Worm (Caenorhabditis elegans) whole organism, young adult: Measurements from ENCODE around the gene Y73B6A.1.

Experiments used
- B0261.1 ChIP-seq: sonication (generic microtip); optimal IDR thresholded peaks from 2 replicates; lab custom pipeline; 2016; ENCODE audit warnings: mild to moderate bottlenecking, missing genetic modification characterization, moderate library complexity, missing compliant biosample characterization
- B0336.3 ChIP-seq: fragments of 200-800 bp; sonication (Bioruptor generic); IDR thresholded peaks from 2 replicates; pipeline ENCODE4 v1.3.6; 2022; ENCODE audit warnings: missing genetic modification characterization, missing compliant biosample characterization
- F22D6.2 ChIP-seq: sonication (generic microtip); optimal IDR thresholded peaks from 2 replicates; lab custom pipeline; 2016; ENCODE audit warnings: mild to moderate bottlenecking, missing genetic modification characterization, missing compliant biosample characterization
- F23B12.7 ChIP-seq: sonication (generic microtip); optimal IDR thresholded peaks from 2 replicates; lab custom pipeline; 2017; ENCODE audit warnings: missing genetic modification characterization, mild to moderate bottlenecking, missing compliant biosample characterization, antibody characterized with exemption, moderate library complexity; ENCODE audit not compliant: insufficient read depth
- F37B4.10 ChIP-seq: fragments of 200-800 bp; sonication (Bioruptor generic); IDR thresholded peaks from 2 replicates; pipeline ENCODE4 v1.3.6; 2022; ENCODE audit warnings: missing genetic modification characterization, missing compliant biosample characterization
- F52B5.7 ChIP-seq: sonication (generic microtip); optimal IDR thresholded peaks from 2 replicates; lab custom pipeline; 2016; ENCODE audit warnings: mild to moderate bottlenecking, missing genetic modification characterization, missing compliant biosample characterization
- F55B11.4 ChIP-seq: sonication (generic microtip); optimal IDR thresholded peaks from 2 replicates; lab custom pipeline; 2016; ENCODE audit warnings: missing compliant biosample characterization, missing genetic modification characterization, borderline replicate concordance; ENCODE audit not compliant: insufficient read depth
- Y53F4B.3 ChIP-seq: fragments of 200-800 bp; sonication (Bioruptor generic); IDR thresholded peaks from 2 replicates; pipeline ENCODE4 v1.3.6; 2022; ENCODE audit warnings: missing genetic modification reagents, missing genetic modification characterization, missing compliant biosample characterization
- Y67H2A.10 ChIP-seq: fragments of 200-800 bp; sonication (Bioruptor generic); conservative IDR thresholded peaks from 2 replicates; pipeline ENCODE4 v1.3.6; 2022; ENCODE audit warnings: missing genetic modification reagents, missing genetic modification characterization, missing compliant biosample characterization
- Y79H2A.3 ChIP-seq: fragments of 200-800 bp; sonication (Bioruptor generic); conservative IDR thresholded peaks from 2 replicates; pipeline ENCODE4 v1.3.6; 2022; ENCODE audit warnings: missing genetic modification reagents, missing genetic modification characterization, missing compliant biosample characterization
- akir-1 ChIP-seq: fragments of 200-800 bp; sonication (Bioruptor generic); optimal IDR thresholded peaks from 2 replicates; lab custom pipeline; 2018; ENCODE audit warnings: mild to moderate bottlenecking, missing genetic modification characterization, moderate library complexity, missing compliant biosample characterization
- ama-1 ChIP-seq, 3 experiments: fragments of 150-350 bp in 1 of 3; sonication (generic microtip) in 2 of 3; optimal IDR thresholded peaks; 2 replicates each; lab custom pipeline; 2014 to 2018; ENCODE audit warnings: missing biosample characterization in 2 of 3, missing genetic modification characterization in 2 of 3, missing genetic modification reagents in 2 of 3
- aptf-2 ChIP-seq: fragments of 200-800 bp; sonication (Bioruptor generic); conservative IDR thresholded peaks from 2 replicates; pipeline ENCODE4 v1.3.6; 2022; ENCODE audit warnings: missing genetic modification reagents, missing genetic modification characterization, missing compliant biosample characterization
- aptf-3 ChIP-seq: fragments of 200-800 bp; sonication (Bioruptor generic); IDR thresholded peaks from 2 replicates; pipeline ENCODE4 v1.3.6; 2022; ENCODE audit warnings: missing genetic modification characterization, missing compliant biosample characterization
- athp-1 ChIP-seq: sonication (generic microtip); optimal IDR thresholded peaks from 2 replicates; lab custom pipeline; 2017; ENCODE audit warnings: mild to moderate bottlenecking, missing genetic modification characterization, missing compliant biosample characterization
- bed-2 ChIP-seq: fragments of 200-800 bp; sonication (Bioruptor generic); IDR thresholded peaks from 2 replicates; pipeline ENCODE4 v1.3.6; 2022; ENCODE audit warnings: missing genetic modification reagents, missing genetic modification characterization, missing compliant biosample characterization
- ceh-58 ChIP-seq: fragments of 200-800 bp; sonication (Bioruptor generic); IDR thresholded peaks from 2 replicates; pipeline ENCODE4 v1.3.6; 2022; ENCODE audit warnings: missing genetic modification characterization, missing compliant biosample characterization
- dox-1 ChIP-seq: fragments of 200-800 bp; sonication (Bioruptor generic); IDR thresholded peaks from 2 replicates; pipeline ENCODE4 v1.3.6; 2022; ENCODE audit warnings: missing genetic modification reagents, missing genetic modification characterization, missing compliant biosample characterization
- ekl-4 ChIP-seq: fragments of 200-800 bp; sonication (Bioruptor generic); IDR thresholded peaks from 2 replicates; pipeline ENCODE4 v1.3.6; 2022; ENCODE audit warnings: missing genetic modification reagents, missing genetic modification characterization, missing compliant biosample characterization
- fkh-3 ChIP-seq: sonication (generic microtip); optimal IDR thresholded peaks from 2 replicates; lab custom pipeline; 2016; ENCODE audit warnings: mild to moderate bottlenecking, missing genetic modification characterization, missing compliant biosample characterization
- gei-17 ChIP-seq: fragments of 200-800 bp; sonication (Bioruptor generic); optimal IDR thresholded peaks from 2 replicates; lab custom pipeline; 2018; ENCODE audit warnings: mild to moderate bottlenecking, missing genetic modification characterization, missing compliant biosample characterization
- hlh-12 ChIP-seq: sonication (generic microtip); optimal IDR thresholded peaks from 2 replicates; lab custom pipeline; 2016; ENCODE audit warnings: missing genetic modification characterization, missing compliant biosample characterization
- hlh-26 ChIP-seq: fragments of 200-800 bp; sonication (Bioruptor generic); conservative IDR thresholded peaks from 2 replicates; pipeline ENCODE4 v1.3.6; 2022; ENCODE audit warnings: missing genetic modification reagents, missing genetic modification characterization, missing compliant biosample characterization
- hmg-20 ChIP-seq: fragments of 200-800 bp; sonication (Bioruptor generic); IDR thresholded peaks from 2 replicates; pipeline ENCODE4 v1.3.6; 2022; ENCODE audit warnings: missing genetic modification reagents, missing genetic modification characterization, missing compliant biosample characterization
- hsf-1 ChIP-seq: fragments of 200-800 bp; sonication (Bioruptor generic); IDR thresholded peaks from 2 replicates; pipeline ENCODE4 v1.3.6; 2022; ENCODE audit warnings: missing genetic modification reagents, missing genetic modification characterization, missing compliant biosample characterization
- let-607 ChIP-seq, 2 experiments: fragments of 200-800 bp in 1 of 2; sonication (Bioruptor generic) in 1 of 2; sonication (generic microtip) in 1 of 2; optimal IDR thresholded peaks; 2 replicates each; lab custom pipeline; 2016 to 2018; ENCODE audit warnings: mild to moderate bottlenecking in 2 of 2, missing compliant biosample characterization in 2 of 2, missing genetic modification characterization in 2 of 2, moderate library complexity in 2 of 2, missing genotype in 1 of 2
- lir-1 ChIP-seq: fragments of 200-800 bp; sonication (Bioruptor generic); conservative IDR thresholded peaks from 2 replicates; pipeline ENCODE4 v1.3.6; 2022; ENCODE audit warnings: missing genetic modification reagents, missing genetic modification characterization, missing compliant biosample characterization
- lsl-1 ChIP-seq: fragments of 200-800 bp; sonication (Bioruptor generic); optimal IDR thresholded peaks from 2 replicates; lab custom pipeline; 2018; ENCODE audit warnings: mild to moderate bottlenecking, missing genetic modification characterization, moderate library complexity, missing compliant biosample characterization
- nfyb-1 ChIP-seq: fragments of 200-800 bp; sonication (Bioruptor generic); IDR thresholded peaks from 2 replicates; pipeline ENCODE4 v1.3.6; 2022; ENCODE audit warnings: missing genetic modification reagents, missing genetic modification characterization, missing compliant biosample characterization
- rpc-1 ChIP-seq, 2 experiments: fragments of 150-350 bp in 1 of 2; sonication (generic microtip) in 1 of 2; optimal IDR thresholded peaks; 2 replicates each; lab custom pipeline; 2014 to 2018; ENCODE audit warnings: missing biosample characterization in 1 of 2, missing genetic modification characterization in 1 of 2, missing genetic modification reagents in 1 of 2, missing genotype in 1 of 2
- sdz-38 ChIP-seq: sonication (generic microtip); optimal IDR thresholded peaks from 2 replicates; lab custom pipeline; 2016; ENCODE audit warnings: missing genotype, missing genetic modification characterization, missing compliant biosample characterization
- sea-2 ChIP-seq: fragments of 200-800 bp; sonication (Bioruptor generic); IDR thresholded peaks from 2 replicates; pipeline ENCODE4 v1.3.6; 2022; ENCODE audit warnings: missing genetic modification characterization, missing compliant biosample characterization
- unc-62 ChIP-seq: fragments of 150-350 bp; optimal IDR thresholded peaks from 2 replicates; lab custom pipeline; 2014; ENCODE audit warnings: missing biosample characterization, missing genetic modification reagents, missing genetic modification characterization
- ztf-18 ChIP-seq: sonication (generic microtip); optimal IDR thresholded peaks from 2 replicates; lab custom pipeline; 2016; ENCODE audit warnings: missing genotype, mild to moderate bottlenecking, missing genetic modification characterization, missing compliant biosample characterization
- ztf-6 ChIP-seq: fragments of 200-800 bp; sonication (Bioruptor generic); IDR thresholded peaks from 2 replicates; pipeline ENCODE4 v1.3.6; 2022; ENCODE audit warnings: missing genetic modification reagents, missing genetic modification characterization, missing compliant biosample characterization

Y73B6A.1 gene

ce11 chrIV:6664336-6664735 is 3.5 kb downstream of the Y73B6A.1 start (continued):
- no peak for TF ChIP-seq lir-1 (GFP tag; lab: Robert Waterston, UW)
- no peak for TF ChIP-seq akir-1 (GFP tag; lab: Kevin White, UChicago)
- TF ChIP-seq B0261.1 (tag; lab: Kevin White, UChicago), result no peak
- TF ChIP-seq, all 124 proteins: peak for 27

- TF ChIP-seq Y53F4B.3 (GFP tag; lab: Robert Waterston, UW), result no peak
- no peak for TF ChIP-seq F37B4.10 (GFP tag; lab: Robert Waterston, UW)
- TF ChIP-seq sdz-38, result no peak
- no peak for TF ChIP-seq athp-1 (tag; lab: Kevin White, UChicago)
- TF ChIP-seq aptf-2 (GFP tag; lab: Robert Waterston, UW), result no peak
- TF ChIP-seq Y79H2A.3 (GFP tag; lab: Robert Waterston, UW), result no peak
- TF ChIP-seq hlh-26 (GFP tag; lab: Robert Waterston, UW), result no peak
- no peak for TF ChIP-seq F52B5.7 (tag; lab: Kevin White, UChicago)
- TF ChIP-seq rpc-1 (optimal IDR thresholded peaks at IDR 0.05; lab: Kevin White, UChicago), result no peak
- TF ChIP-seq rpc-1 (tag; optimal IDR thresholded peaks at IDR 0.05; lab: Kevin White, UChicago), result no peak
- TF ChIP-seq ceh-58 (GFP tag; lab: Robert Waterston, UW), result no peak
- no peak for TF ChIP-seq ztf-6
Observed at ce11 chrIV:6657519-6658031, 10.2 kb downstream of the Y73B6A.1 start, which contains the start of gene C01B10.11. Gene C01B10.11, plus strand, starts transcription at chrIV:6657981.

- TF ChIP-seq aptf-3 (GFP tag; lab: Robert Waterston, UW), result no peak
- TF ChIP-seq lsl-1 (GFP tag; lab: Kevin White, UChicago), result no peak
- TF ChIP-seq sea-2, result no peak
- no peak for TF ChIP-seq ztf-6
Observed at ce11 chrIV:6655747-6656146, 12.1 kb downstream of the Y73B6A.1 start.

- TF ChIP-seq ztf-18 (tag; lab: Kevin White, UChicago) (no peak), B0336.3 (no peak), Y53F4B.3 (GFP tag; lab: Robert Waterston, UW) (no peak), F23B12.7 (tag; lab: Kevin White, UChicago) (no peak), unc-62 (GFP tag; lab: Kevin White, UChicago) (no peak), F22D6.2 (tag; lab: Kevin White, UChicago) (no peak), hmg-20 (no peak), ekl-4 (GFP tag; lab: Robert Waterston, UW) (no peak), bed-2 (no peak), Y67H2A.10 (GFP tag; lab: Robert Waterston, UW) (no peak), dox-1 (GFP tag; lab: Robert Waterston, UW) (no peak), hsf-1 (GFP tag; lab: Robert Waterston, UW) (no peak), gei-17 (GFP tag; lab: Kevin White, UChicago) (no peak), ama-1 (optimal IDR thresholded peaks at IDR 0.05; lab: Kevin White, UChicago) (no peak), ama-1 (GFP tag; optimal IDR thresholded peaks at IDR 0.05; lab: Kevin White, UChicago) (no peak), fkh-3 (tag; lab: Kevin White, UChicago) (no peak), F55B11.4 (tag; lab: Kevin White, UChicago) (no peak), hlh-12 (tag; lab: Kevin White, UChicago) (no peak), F52B5.7 (tag; lab: Kevin White, UChicago) (no peak), let-607 (tag; optimal IDR thresholded peaks at IDR 0.05; lab: Kevin White, UChicago) (no peak), nfyb-1 (no peak)
Observed at ce11 chrIV:6653663-6654201, 14.1 kb downstream of the Y73B6A.1 start.
